Fruit fly (Drosophila melanogaster) whole organism, embryonic: ENCODE measurements around the gene CG14628.
A peak's percentile ranks its signal among the peaks of the same experiment; 100 is the strongest.

ENCODE experiments used
- Awh ChIP-seq: fragments of 200-800 bp; sonication (Bioruptor generic); IDR thresholded peaks from 2 replicates; pipeline ENCODE4, ENCODE4 v1.3.6; 2022; ENCODE audit warnings: missing biosample characterization, missing genetic modification characterization
- B-H2 ChIP-seq: fragments of 200-800 bp; sonication (Bioruptor generic); optimal IDR thresholded peaks from 2 replicates; lab custom pipeline; 2018; ENCODE audit warnings: missing biosample characterization, mild to moderate bottlenecking, missing genetic modification characterization
- Bgb ChIP-seq: fragments of 200-800 bp; sonication (Bioruptor generic); IDR thresholded peaks from 2 replicates; pipeline ENCODE4 v1.3.6; 2022; ENCODE audit warnings: missing biosample characterization, missing genetic modification characterization; ENCODE audit not compliant: partially characterized antibody
- CG11247 ChIP-seq: fragments of 200-800 bp; sonication (Bioruptor generic); IDR thresholded peaks from 2 replicates; pipeline ENCODE4 v1.3.6; 2022; ENCODE audit warnings: missing biosample characterization, missing genetic modification characterization
- CG11695 ChIP-seq: fragments of 200-800 bp; sonication (Bioruptor generic); IDR thresholded peaks from 3 replicates; pipeline ENCODE4 v1.3.6; 2022; ENCODE audit warnings: missing biosample characterization, missing genetic modification characterization
- CG12104 ChIP-seq: fragments of 200-800 bp; sonication (Bioruptor generic); optimal IDR thresholded peaks from 3 replicates; lab custom pipeline; 2016; ENCODE audit warnings: missing biosample characterization, missing genetic modification characterization
- CG12659 ChIP-seq: fragments of 200-800 bp; sonication (Bioruptor generic); optimal IDR thresholded peaks from 3 replicates; lab custom pipeline; 2017; ENCODE audit warnings: mild to moderate bottlenecking, missing biosample characterization, missing genetic modification reagents, missing genetic modification characterization
- CG13287 ChIP-seq: fragments of 200-800 bp; sonication (Bioruptor generic); IDR thresholded peaks from 2 replicates; pipeline ENCODE4 v1.3.6; 2022; ENCODE audit warnings: missing biosample characterization, missing genetic modification characterization; ENCODE audit not compliant: partially characterized antibody
- CG15696 ChIP-seq: fragments of 200-800 bp; sonication (Bioruptor generic); optimal IDR thresholded peaks from 2 replicates; lab custom pipeline; 2019; ENCODE audit warnings: missing biosample characterization, mild to moderate bottlenecking, missing genetic modification characterization, moderate library complexity
- CG18764 ChIP-seq: fragments of 200-800 bp; sonication (Bioruptor generic); optimal IDR thresholded peaks from 3 replicates; lab custom pipeline; 2016; ENCODE audit warnings: missing biosample characterization, missing genetic modification characterization
- CG2116 ChIP-seq: fragments of 200-800 bp; sonication (Bioruptor generic); optimal IDR thresholded peaks from 3 replicates; lab custom pipeline; 2018; ENCODE audit warnings: missing biosample characterization, mild to moderate bottlenecking, missing genetic modification characterization
- CG2712 ChIP-seq: fragments of 200-800 bp; optimal IDR thresholded peaks from 3 replicates; lab custom pipeline; 2019; ENCODE audit warnings: missing biosample characterization, mild to moderate bottlenecking, missing genetic modification characterization, moderate library complexity
- CG31224 ChIP-seq: fragments of 200-800 bp; sonication (Bioruptor generic); IDR thresholded peaks from 2 replicates; pipeline ENCODE4 v1.3.6; 2022; ENCODE audit warnings: missing biosample characterization, missing genetic modification characterization
- CG31365 ChIP-seq: fragments of 200-800 bp; sonication (Bioruptor generic); optimal IDR thresholded peaks from 2 replicates; lab custom pipeline; 2018; ENCODE audit warnings: missing biosample characterization, mild to moderate bottlenecking, missing genetic modification characterization
- CG43689 ChIP-seq: fragments of 200-800 bp; sonication (Bioruptor generic); IDR thresholded peaks from 2 replicates; pipeline ENCODE4 v1.3.6; 2022; ENCODE audit warnings: missing biosample characterization, missing genetic modification characterization
- CG4730 ChIP-seq: fragments of 200-800 bp; sonication (Bioruptor generic); IDR thresholded peaks from 2 replicates; pipeline ENCODE4 v1.3.6; 2022; ENCODE audit warnings: missing biosample characterization, missing genetic modification characterization
- CG7928 ChIP-seq: fragments of 200-800 bp; sonication (Bioruptor generic); optimal IDR thresholded peaks from 2 replicates; lab custom pipeline; 2017; ENCODE audit warnings: missing biosample characterization, mild to moderate bottlenecking, missing genetic modification characterization
- CTCF ChIP-seq: fragments of 200-800 bp; sonication (Bioruptor generic); optimal IDR thresholded peaks from 2 replicates; lab custom pipeline; 2017; ENCODE audit warnings: missing biosample characterization, mild to moderate bottlenecking, missing genetic modification characterization, moderate library complexity
- Camta ChIP-seq: fragments of 200-800 bp; sonication (Bioruptor generic); optimal IDR thresholded peaks from 2 replicates; lab custom pipeline; 2016; ENCODE audit warnings: missing biosample characterization, missing genetic modification characterization
- Chrac-16 ChIP-seq: fragments of 200-800 bp; sonication (Bioruptor generic); optimal IDR thresholded peaks from 3 replicates; lab custom pipeline; 2016; ENCODE audit warnings: missing biosample characterization, missing genetic modification characterization
- CkIIα-i1 ChIP-seq: fragments of 200-800 bp; sonication (Bioruptor generic); IDR thresholded peaks from 2 replicates; pipeline ENCODE4 v1.3.6; 2022; ENCODE audit warnings: missing biosample characterization, missing genetic modification characterization
- D19B ChIP-seq: fragments of 200-800 bp; sonication (Bioruptor generic); optimal IDR thresholded peaks from 2 replicates; lab custom pipeline; 2017; ENCODE audit warnings: missing biosample characterization, mild to moderate bottlenecking, missing genetic modification characterization
- Dref ChIP-seq: fragments of 200-800 bp; sonication (Bioruptor generic); IDR thresholded peaks from 2 replicates; pipeline ENCODE4 v1.3.6; 2022; ENCODE audit warnings: missing biosample characterization, missing genetic modification characterization
- Drgx ChIP-seq: fragments of 200-800 bp; sonication (Bioruptor generic); IDR thresholded peaks from 2 replicates; pipeline ENCODE4 v1.3.6; 2022; ENCODE audit warnings: missing biosample characterization, missing genetic modification characterization
- Ets97D ChIP-seq: fragments of 200-800 bp; sonication (Bioruptor generic); optimal IDR thresholded peaks from 3 replicates; lab custom pipeline; 2016; ENCODE audit warnings: missing biosample characterization, missing genetic modification characterization
- HLH54F ChIP-seq: fragments of 200-800 bp; sonication (Bioruptor generic); optimal IDR thresholded peaks from 3 replicates; lab custom pipeline; 2016; ENCODE audit warnings: missing biosample characterization, missing genetic modification characterization
- HmgD ChIP-seq: fragments of 200-800 bp; sonication (Bioruptor generic); optimal IDR thresholded peaks from 3 replicates; lab custom pipeline; 2016; ENCODE audit warnings: missing biosample characterization, missing genetic modification characterization
- Meics ChIP-seq: fragments of 200-800 bp; sonication (Bioruptor generic); optimal IDR thresholded peaks from 2 replicates; lab custom pipeline; 2017; ENCODE audit warnings: missing biosample characterization, mild to moderate bottlenecking, missing genetic modification characterization
- NK7.1 ChIP-seq: fragments of 200-800 bp; sonication (Bioruptor generic); optimal IDR thresholded peaks from 3 replicates; lab custom pipeline; 2016; ENCODE audit warnings: missing biosample characterization, missing genetic modification characterization
- Oli ChIP-seq: fragments of 200-800 bp; sonication (Bioruptor generic); optimal IDR thresholded peaks from 2 replicates; lab custom pipeline; 2018; ENCODE audit warnings: missing biosample characterization, mild to moderate bottlenecking, missing genetic modification characterization, moderate library complexity
- Xbp1 ChIP-seq: fragments of 200-800 bp; sonication (Bioruptor generic); optimal IDR thresholded peaks from 3 replicates; lab custom pipeline; 2016; ENCODE audit warnings: missing biosample characterization, mild to moderate bottlenecking, missing genetic modification characterization
- al ChIP-seq: fragments of 200-800 bp; sonication (Bioruptor generic); IDR thresholded peaks from 2 replicates; pipeline ENCODE4 v1.3.6; 2022; ENCODE audit warnings: missing biosample characterization, missing genetic modification characterization
- caup ChIP-seq: fragments of 200-800 bp; sonication (Bioruptor generic); optimal IDR thresholded peaks from 3 replicates; lab custom pipeline; 2017; ENCODE audit warnings: missing biosample characterization, mild to moderate bottlenecking, missing genetic modification characterization, moderate library complexity; ENCODE audit not compliant: severe bottlenecking
- emc ChIP-seq: fragments of 200-800 bp; sonication (Bioruptor generic); optimal IDR thresholded peaks from 2 replicates; lab custom pipeline; 2016; ENCODE audit warnings: missing biosample characterization, missing genetic modification characterization
- kay ChIP-seq: fragments of 200-800 bp; sonication (Bioruptor generic); optimal IDR thresholded peaks from 2 replicates; lab custom pipeline; 2016; ENCODE audit warnings: missing biosample characterization, missing genetic modification characterization
- mirr ChIP-seq: fragments of 200-800 bp; sonication (Bioruptor generic); optimal IDR thresholded peaks from 3 replicates; lab custom pipeline; 2018; ENCODE audit warnings: missing biosample characterization, mild to moderate bottlenecking, missing genetic modification characterization
- repo ChIP-seq: fragments of 200-800 bp; sonication (Bioruptor generic); optimal IDR thresholded peaks from 2 replicates; lab custom pipeline; 2016; ENCODE audit warnings: missing biosample characterization, missing genetic modification characterization
- row ChIP-seq: fragments of 200-800 bp; sonication (Bioruptor generic); IDR thresholded peaks from 3 replicates; pipeline ENCODE4 v1.3.6; 2022; ENCODE audit warnings: missing biosample characterization, missing genetic modification characterization
- sim ChIP-seq: fragments of 200-800 bp; sonication (Bioruptor generic); IDR thresholded peaks from 2 replicates; pipeline ENCODE4 v1.3.6; 2022; ENCODE audit warnings: missing biosample characterization, missing genetic modification characterization
- ssp ChIP-seq: fragments of 200-800 bp; sonication (Bioruptor generic); IDR thresholded peaks from 2 replicates; pipeline ENCODE4 v1.3.6; 2022; ENCODE audit warnings: missing biosample characterization, missing genetic modification characterization
- stc ChIP-seq: fragments of 200-800 bp; sonication (Bioruptor generic); IDR thresholded peaks from 2 replicates; pipeline ENCODE4 v1.3.6; 2022; ENCODE audit warnings: missing biosample characterization, missing genetic modification characterization

The CG14628 gene

dm6 chrX:1129575-1130281 is 15.7 kb upstream of the CG14628 start (continued):
- TF ChIP-seq Bgb (GFP tag; lab: Robert Waterston, UW) (no peak), CG11695 (GFP tag; lab: Robert Waterston, UW) (peak; percentile 71), Camta (peak; percentile 24), CG12104 (GFP tag; lab: Kevin White, UChicago) (no peak), HLH54F (GFP tag; lab: Kevin White, UChicago) (peak; percentile 21), emc (GFP tag; lab: Kevin White, UChicago) (no peak), B-H2 (GFP tag; lab: Kevin White, UChicago) (no peak), Meics (GFP tag; lab: Kevin White, UChicago) (peak; percentile 23), CG15696 (tag; lab: Kevin White, UChicago) (no peak), NK7.1 (no peak), CG18764 (peak; percentile 4), D19B (GFP tag; lab: Kevin White, UChicago) (no peak), CG31365 (tag; lab: Kevin White, UChicago) (no peak), sim (GFP tag; lab: Robert Waterston, UW) (peak; percentile 39; the same call in 1 of the 2 replicates), HmgD (GFP tag; lab: Kevin White, UChicago) (no peak), Drgx (GFP tag; lab: Robert Waterston, UW) (peak; percentile 93), ssp (no peak), CG13287 (no peak), CG4730 (GFP tag; lab: Robert Waterston, UW) (peak; percentile 55), CG12659 (GFP tag; lab: Kevin White, UChicago) (peak; percentile 29), CkIIα-i1 (GFP tag; lab: Robert Waterston, UW) (no peak), CG7928 (GFP tag; lab: Kevin White, UChicago) (no peak), CG11247 (no peak), Dref (GFP tag; lab: Robert Waterston, UW) (no peak), CG2116 (GFP tag; lab: Kevin White, UChicago) (no peak), CTCF (GFP tag; lab: Kevin White, UChicago) (peak; percentile 9), Ets97D (GFP tag; lab: Kevin White, UChicago) (no peak), CG2712 (peak; percentile 78), Xbp1 (GFP tag; lab: Kevin White, UChicago) (peak; percentile 66), stc (peak; percentile 75), caup (GFP tag; lab: Kevin White, UChicago) (peak; percentile 2), Oli (tag; lab: Kevin White, UChicago) (peak; percentile 83), CG43689 (no peak), Chrac-16 (peak; percentile 73), mirr (no peak), al (no peak), CG31224 (GFP tag; lab: Robert Waterston, UW) (no peak), repo (no peak), Awh (GFP tag; lab: Robert Waterston, UW) (peak; percentile 78), row (GFP tag; lab: Robert Waterston, UW) (peak; percentile 69), kay (GFP tag; lab: Kevin White, UChicago) (no peak)
